Fruit fly (Drosophila melanogaster) whole organism, embryonic: ENCODE measurements around the gene CG13315.

ENCODE experiments used
- Abd-B ChIP-seq: fragments of 200-800 bp; sonication (Bioruptor generic); optimal IDR thresholded peaks from 2 replicates; lab custom pipeline; 2018; ENCODE audit warnings: missing biosample characterization, mild to moderate bottlenecking, missing genetic modification characterization, moderate library complexity
- Bgb ChIP-seq: fragments of 200-800 bp; sonication (Bioruptor generic); IDR thresholded peaks from 2 replicates; pipeline ENCODE4 v1.3.6; 2022; ENCODE audit warnings: missing biosample characterization, missing genetic modification characterization; ENCODE audit not compliant: partially characterized antibody
- CG1024 ChIP-seq: fragments of 200-800 bp; sonication (Bioruptor generic); IDR thresholded peaks from 2 replicates; pipeline ENCODE4 v1.3.6; 2022; ENCODE audit warnings: missing biosample characterization, missing genetic modification characterization
- CG10543 ChIP-seq: fragments of 200-800 bp; sonication (Bioruptor generic); optimal IDR thresholded peaks from 3 replicates; lab custom pipeline; 2017; ENCODE audit warnings: missing biosample characterization, mild to moderate bottlenecking, missing genetic modification characterization, moderate library complexity
- CG11085 ChIP-seq: fragments of 200-800 bp; sonication (Bioruptor generic); IDR thresholded peaks from 2 replicates; pipeline ENCODE4 v1.3.6; 2022; ENCODE audit warnings: missing biosample characterization, missing genetic modification characterization
- CG1233 ChIP-seq: fragments of 200-800 bp; sonication (Bioruptor generic); optimal IDR thresholded peaks from 4 replicates; lab custom pipeline; 2018; ENCODE audit warnings: missing biosample characterization, mild to moderate bottlenecking, missing genetic modification characterization
- CG12659 ChIP-seq: fragments of 200-800 bp; sonication (Bioruptor generic); optimal IDR thresholded peaks from 3 replicates; lab custom pipeline; 2017; ENCODE audit warnings: mild to moderate bottlenecking, missing biosample characterization, missing genetic modification reagents, missing genetic modification characterization
- CG14860 ChIP-seq: fragments of 200-800 bp; sonication (Bioruptor generic); IDR thresholded peaks from 3 replicates; pipeline ENCODE4 v1.3.6; 2022; ENCODE audit warnings: missing biosample characterization, missing genetic modification characterization; ENCODE audit not compliant: partially characterized antibody
- CG1603 ChIP-seq: fragments of 200-800 bp; sonication (Bioruptor generic); optimal IDR thresholded peaks from 2 replicates; lab custom pipeline; 2019; ENCODE audit warnings: missing biosample characterization, mild to moderate bottlenecking, missing genetic modification characterization, moderate library complexity
- CG18619 ChIP-seq: fragments of 200-800 bp; sonication (Bioruptor generic); optimal IDR thresholded peaks from 3 replicates; lab custom pipeline; 2017; ENCODE audit warnings: missing biosample characterization, mild to moderate bottlenecking, missing genetic modification characterization
- CG3163 ChIP-seq: fragments of 200-800 bp; sonication (Bioruptor generic); optimal IDR thresholded peaks from 3 replicates; lab custom pipeline; 2016; ENCODE audit warnings: missing biosample characterization, missing genetic modification characterization
- CG34376 ChIP-seq: fragments of 200-800 bp; sonication (Bioruptor generic); optimal IDR thresholded peaks from 2 replicates; lab custom pipeline; 2018; ENCODE audit warnings: missing biosample characterization, mild to moderate bottlenecking, missing genetic modification characterization
- CG4707 ChIP-seq: fragments of 200-800 bp; sonication (Bioruptor generic); optimal IDR thresholded peaks from 2 replicates; lab custom pipeline; 2018; ENCODE audit warnings: missing biosample characterization, mild to moderate bottlenecking, missing genetic modification characterization, moderate library complexity
- CG6254 ChIP-seq: fragments of 200-800 bp; sonication (Bioruptor generic); optimal IDR thresholded peaks from 3 replicates; lab custom pipeline; 2017; ENCODE audit warnings: mild to moderate bottlenecking, missing biosample characterization, missing genetic modification reagents, missing genetic modification characterization
- CG6689 ChIP-seq: fragments of 200-800 bp; sonication (Bioruptor generic); IDR thresholded peaks from 2 replicates; pipeline ENCODE4 v1.3.6; 2022; ENCODE audit warnings: missing biosample characterization, missing genetic modification characterization
- CG9215 ChIP-seq: fragments of 200-800 bp; sonication (Bioruptor generic); IDR thresholded peaks from 2 replicates; pipeline ENCODE4 v1.3.6; 2022; ENCODE audit warnings: missing biosample characterization, missing genetic modification characterization
- CG9727 ChIP-seq: fragments of 200-800 bp; sonication (Bioruptor generic); optimal IDR thresholded peaks from 3 replicates; lab custom pipeline; 2017; ENCODE audit warnings: missing biosample characterization, mild to moderate bottlenecking, missing genetic modification characterization
- Camta ChIP-seq: fragments of 200-800 bp; sonication (Bioruptor generic); optimal IDR thresholded peaks from 2 replicates; lab custom pipeline; 2016; ENCODE audit warnings: missing biosample characterization, missing genetic modification characterization
- CoRest ChIP-seq: fragments of 200-800 bp; sonication (Bioruptor generic); optimal IDR thresholded peaks from 3 replicates; lab custom pipeline; 2018; ENCODE audit warnings: missing biosample characterization, mild to moderate bottlenecking, missing genetic modification characterization, moderate library complexity
- Dad ChIP-seq: fragments of 200-800 bp; sonication (Bioruptor generic); optimal IDR thresholded peaks from 3 replicates; lab custom pipeline; 2016; ENCODE audit warnings: missing biosample characterization, missing genetic modification characterization
- Dek ChIP-seq: fragments of 200-800 bp; sonication (Bioruptor generic); optimal IDR thresholded peaks from 3 replicates; lab custom pipeline; 2019; ENCODE audit warnings: missing biosample characterization, mild to moderate bottlenecking, missing genetic modification characterization, moderate library complexity
- Drgx ChIP-seq: fragments of 200-800 bp; sonication (Bioruptor generic); IDR thresholded peaks from 2 replicates; pipeline ENCODE4 v1.3.6; 2022; ENCODE audit warnings: missing biosample characterization, missing genetic modification characterization
- ERR ChIP-seq: fragments of 200-800 bp; sonication (Bioruptor generic); optimal IDR thresholded peaks from 2 replicates; lab custom pipeline; 2016; ENCODE audit warnings: missing biosample characterization, missing genetic modification characterization
- Eip74EF ChIP-seq, 2 experiments: fragments of 200-800 bp in 1 of 2; fragments of >200 bp in 1 of 2; sonication (Bioruptor generic) in 1 of 2; optimal IDR thresholded peaks; 2 replicates each; lab custom pipeline; 2017 to 2019; ENCODE audit warnings: missing biosample characterization in 2 of 2, missing genetic modification characterization in 2 of 2, mild to moderate bottlenecking in 1 of 2, moderate library complexity in 1 of 2
- HHEX ChIP-seq: fragments of 200-800 bp; sonication (Bioruptor generic); optimal IDR thresholded peaks from 3 replicates; lab custom pipeline; 2017; ENCODE audit warnings: missing biosample characterization, mild to moderate bottlenecking, missing genetic modification characterization, missing genetic modification reagents
- Nf-YA ChIP-seq: fragments of 200-800 bp; sonication (Bioruptor generic); IDR thresholded peaks from 2 replicates; pipeline ENCODE4 v1.3.6; 2022; ENCODE audit warnings: missing biosample characterization, missing genetic modification characterization
- PHDP ChIP-seq: fragments of 200-800 bp; sonication (Bioruptor generic); optimal IDR thresholded peaks from 3 replicates; lab custom pipeline; 2018; ENCODE audit warnings: missing biosample characterization, mild to moderate bottlenecking, missing genetic modification characterization, moderate library complexity
- Scr ChIP-seq: fragments of 200-800 bp; sonication (Bioruptor generic); IDR thresholded peaks from 2 replicates; pipeline ENCODE4 v1.3.6; 2022; ENCODE audit warnings: missing biosample characterization, missing genetic modification characterization; ENCODE audit not compliant: partially characterized antibody
- Tbp ChIP-seq: fragments of >200 bp; optimal IDR thresholded peaks from 2 replicates; lab custom pipeline; 2018; ENCODE audit warnings: missing biosample characterization, missing genetic modification characterization
- Vsx1 ChIP-seq: fragments of 200-800 bp; sonication (Bioruptor generic); optimal IDR thresholded peaks from 2 replicates; lab custom pipeline; 2017; ENCODE audit warnings: missing biosample characterization, mild to moderate bottlenecking, missing genetic modification characterization, missing genetic modification reagents
- ato ChIP-seq: fragments of 200-800 bp; sonication (Bioruptor generic); IDR thresholded peaks from 2 replicates; pipeline ENCODE4 v1.3.6; 2022; ENCODE audit warnings: missing biosample characterization, missing genetic modification characterization; ENCODE audit not compliant: partially characterized antibody
- bcd ChIP-seq: fragments of 200-800 bp; sonication (Bioruptor generic); optimal IDR thresholded peaks from 2 replicates; lab custom pipeline; 2017; ENCODE audit warnings: missing biosample characterization, mild to moderate bottlenecking, missing genetic modification characterization
- bowl ChIP-seq: fragments of 200-800 bp; sonication (Bioruptor generic); IDR thresholded peaks from 2 replicates; pipeline ENCODE4 v1.3.6; 2022; ENCODE audit warnings: missing biosample characterization, missing genetic modification characterization
- da ChIP-seq: fragments of 200-800 bp; sonication (Bioruptor generic); optimal IDR thresholded peaks from 2 replicates; lab custom pipeline; 2016; ENCODE audit warnings: missing biosample characterization, missing genetic modification characterization
- disco-r ChIP-seq: fragments of 200-800 bp; sonication (Bioruptor generic); optimal IDR thresholded peaks from 2 replicates; lab custom pipeline; 2016; ENCODE audit warnings: missing biosample characterization, missing genetic modification characterization
- dmrt11E ChIP-seq: fragments of 200-800 bp; sonication (Bioruptor generic); optimal IDR thresholded peaks from 3 replicates; lab custom pipeline; 2018; ENCODE audit warnings: missing biosample characterization, mild to moderate bottlenecking, missing genetic modification characterization, moderate library complexity
- dpn ChIP-seq, 2 experiments: fragments of 200-800 bp; sonication (Bioruptor generic); optimal IDR thresholded peaks; 3 replicates each; lab custom pipeline; 2016; ENCODE audit warnings: missing biosample characterization in 2 of 2, missing genetic modification characterization in 2 of 2
- ewg ChIP-seq: fragments of 200-800 bp; sonication (Bioruptor generic); optimal IDR thresholded peaks from 3 replicates; lab custom pipeline; 2017; ENCODE audit warnings: mild to moderate bottlenecking, missing biosample characterization, missing genetic modification reagents, missing genetic modification characterization
- exex ChIP-seq: fragments of 200-800 bp; sonication (Bioruptor generic); optimal IDR thresholded peaks from 4 replicates; lab custom pipeline; 2018; ENCODE audit warnings: missing biosample characterization, mild to moderate bottlenecking, missing genetic modification characterization, moderate library complexity
- kah ChIP-seq: fragments of 200-800 bp; sonication (Bioruptor generic); optimal IDR thresholded peaks from 2 replicates; lab custom pipeline; 2018; ENCODE audit warnings: missing biosample characterization, mild to moderate bottlenecking, missing genetic modification characterization
- lab ChIP-seq: fragments of 200-800 bp; sonication (Bioruptor generic); optimal IDR thresholded peaks from 3 replicates; lab custom pipeline; 2017; ENCODE audit warnings: missing biosample characterization, missing genetic modification characterization, mild to moderate bottlenecking, moderate library complexity, missing genetic modification reagents
- lilli ChIP-seq: fragments of 200-800 bp; sonication (Bioruptor generic); optimal IDR thresholded peaks from 3 replicates; lab custom pipeline; 2016; ENCODE audit warnings: missing biosample characterization, missing genetic modification characterization
- lmd ChIP-seq: fragments of 200-800 bp; sonication (Bioruptor generic); IDR thresholded peaks from 2 replicates; pipeline ENCODE4 v1.3.6; 2022; ENCODE audit warnings: missing biosample characterization, missing genetic modification characterization
- lola ChIP-seq, 3 experiments: fragments of >200 bp in 2 of 3; fragments of 200-800 bp in 1 of 3; sonication (Bioruptor generic) in 1 of 3; optimal IDR thresholded peaks; 2 replicates each; lab custom pipeline; 2017 to 2019; ENCODE audit warnings: missing biosample characterization in 3 of 3, missing genetic modification characterization in 3 of 3, mild to moderate bottlenecking in 1 of 3, moderate library complexity in 1 of 3
- odd ChIP-seq: fragments of 200-800 bp; sonication (Bioruptor generic); optimal IDR thresholded peaks from 2 replicates; lab custom pipeline; 2017; ENCODE audit warnings: missing biosample characterization, mild to moderate bottlenecking, missing genetic modification characterization
- shn ChIP-seq: fragments of 200-800 bp; sonication (Bioruptor generic); optimal IDR thresholded peaks from 3 replicates; lab custom pipeline; 2016; ENCODE audit warnings: missing biosample characterization, missing genetic modification characterization
- sug ChIP-seq: fragments of 200-800 bp; optimal IDR thresholded peaks from 2 replicates; lab custom pipeline; 2019; ENCODE audit warnings: missing biosample characterization, mild to moderate bottlenecking, missing genetic modification characterization, moderate library complexity
- twi ChIP-seq: fragments of 200-800 bp; optimal IDR thresholded peaks from 2 replicates; lab custom pipeline; 2019; ENCODE audit warnings: missing biosample characterization, mild to moderate bottlenecking, missing genetic modification characterization, moderate library complexity

The CG13315 gene

dm6 chr3L:9092356-9093103 lies 4.1 kb upstream of the CG13315 start, which contains the start of gene CG32032 (continued):
- TF ChIP-seq lilli (GFP tag; lab: Kevin White, UChicago) (no peak), kah (GFP tag; lab: Kevin White, UChicago) (no peak), da (GFP tag; lab: Kevin White, UChicago) (no peak), lmd (GFP tag; lab: Robert Waterston, UW) (peak; percentile 27; the same call in 1 of the 2 replicates), CG9727 (GFP tag; lab: Kevin White, UChicago) (peak; percentile 14), Vsx1 (GFP tag; lab: Kevin White, UChicago) (no peak), ato (GFP tag; lab: Robert Waterston, UW) (no peak), CG3163 (no peak), Dek (tag; lab: Kevin White, UChicago) (peak; percentile 8), Scr (GFP tag; lab: Robert Waterston, UW) (no peak), CG10543 (GFP tag; lab: Kevin White, UChicago) (peak; percentile 11), ERR (GFP tag; lab: Kevin White, UChicago) (no peak), CG14860 (GFP tag; lab: Robert Waterston, UW) (no peak), disco-r (GFP tag; lab: Kevin White, UChicago) (no peak), bowl (no peak), twi (tag; lab: Kevin White, UChicago) (no peak), CG1024 (GFP tag; lab: Robert Waterston, UW) (no peak), CG11085 (no peak), exex (no peak), CG6689 (GFP tag; lab: Robert Waterston, UW) (0 out of 2 replicates have a peak, but pooled peaks have one; percentile 6), Dad (GFP tag; lab: Kevin White, UChicago) (no peak), Abd-B (GFP tag; lab: Kevin White, UChicago) (peak; percentile 9), CG6254 (GFP tag; lab: Kevin White, UChicago) (no peak), sug (no peak), Nf-YA (GFP tag; lab: Robert Waterston, UW) (no peak), CG9215 (GFP tag; lab: Robert Waterston, UW) (no peak), CG1603 (tag; lab: Kevin White, UChicago) (no peak), CG1233 (GFP tag; lab: Kevin White, UChicago) (no peak), Tbp (GFP tag; lab: Kevin White, UChicago) (no peak), bcd (no peak), Bgb (GFP tag; lab: Robert Waterston, UW) (no peak), CG12659 (peak; percentile 13), CG18619 (GFP tag; lab: Kevin White, UChicago) (no peak), lab (GFP tag; lab: Kevin White, UChicago) (peak; percentile 9), shn (no peak), HHEX (GFP tag; lab: Kevin White, UChicago) (no peak), dpn (GFP tag; optimal IDR thresholded peaks at IDR 0.05; lab: Kevin White, UChicago) (no peak), lola (GFP tag; optimal IDR thresholded peaks at IDR 0.05; lab: Kevin White, UChicago) (no peak), Eip74EF (GFP tag; optimal IDR thresholded peaks at IDR 0.05; lab: Kevin White, UChicago) (no peak), dmrt11E (tag; lab: Kevin White, UChicago) (no peak), odd (GFP tag; lab: Kevin White, UChicago) (no peak), ewg (GFP tag; lab: Kevin White, UChicago) (no peak), PHDP (tag; lab: Kevin White, UChicago) (no peak), CG4707 (GFP tag; lab: Kevin White, UChicago) (no peak), CoRest (peak; percentile 30), CG34376 (GFP tag; lab: Kevin White, UChicago) (no peak), Drgx (peak; percentile 47; the same call in 1 of the 2 replicates), Camta (GFP tag; lab: Kevin White, UChicago) (no peak)
